Worm (Caenorhabditis elegans): ENCODE measurements around the gene eas-1.

DNA sequence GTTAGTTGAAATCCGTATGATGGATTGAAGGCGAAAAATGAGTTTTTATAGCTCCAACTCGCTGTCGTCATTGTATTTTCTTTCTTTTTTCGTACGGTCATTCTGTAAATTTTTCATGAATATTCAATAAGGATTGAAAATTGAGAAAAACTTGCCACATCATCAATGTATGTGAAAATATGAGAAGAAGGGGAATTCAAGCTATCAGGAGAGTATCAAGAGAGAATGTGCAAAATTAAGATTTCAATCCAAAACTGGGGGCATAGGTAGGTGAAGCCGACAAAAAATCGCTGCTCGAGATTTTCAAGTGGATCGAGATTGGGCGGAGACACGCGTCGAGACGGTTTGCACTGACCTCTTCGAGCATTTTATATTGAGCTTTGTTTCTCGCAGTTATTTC lies 44.2 kb downstream of the eas-1 start, which contains the start of gene nep-12:
- TF ChIP-seq ama-1 (optimal IDR thresholded peaks at IDR 0.05) (no peak), mdl-1 (tag; optimal IDR thresholded peaks at IDR 0.05) (no peak), lin-39 (tag; optimal IDR thresholded peaks at IDR 0.05) (no peak), snpc-4 (tag; optimal IDR thresholded peaks at IDR 0.05) (no peak), lin-15B (tag; optimal IDR thresholded peaks at IDR 0.05) (no peak), nhr-12 (tag; optimal IDR thresholded peaks at IDR 0.05) (no peak), nhr-43 (tag; optimal IDR thresholded peaks at IDR 0.05; ENCODE audit: poor library complexity, severe bottlenecking) (no peak), elt-2 (tag; optimal IDR thresholded peaks at IDR 0.05) (no peak), ZK546.5 (tag; optimal IDR thresholded peaks at IDR 0.05) (no peak), nfya-1 (tag; optimal IDR thresholded peaks at IDR 0.05; ENCODE audit: insufficient read depth) (no peak), sea-2 (GFP tag; optimal IDR thresholded peaks at IDR 0.05) (no peak), pha-4 (tag; optimal IDR thresholded peaks at IDR 0.05) (no peak), unc-39 (tag; optimal IDR thresholded peaks at IDR 0.05) (no peak), lsy-12 (tag; optimal IDR thresholded peaks at IDR 0.05) (no peak)
